Worm (Caenorhabditis elegans): ENCODE measurements around the gene msp-79.
"Not testable (repeated sequence)": the region's sequence is repeated elsewhere in the genome, so short reads cannot be mapped to it uniquely, and the experiment has no call there.

Gene msp-79

DNA sequence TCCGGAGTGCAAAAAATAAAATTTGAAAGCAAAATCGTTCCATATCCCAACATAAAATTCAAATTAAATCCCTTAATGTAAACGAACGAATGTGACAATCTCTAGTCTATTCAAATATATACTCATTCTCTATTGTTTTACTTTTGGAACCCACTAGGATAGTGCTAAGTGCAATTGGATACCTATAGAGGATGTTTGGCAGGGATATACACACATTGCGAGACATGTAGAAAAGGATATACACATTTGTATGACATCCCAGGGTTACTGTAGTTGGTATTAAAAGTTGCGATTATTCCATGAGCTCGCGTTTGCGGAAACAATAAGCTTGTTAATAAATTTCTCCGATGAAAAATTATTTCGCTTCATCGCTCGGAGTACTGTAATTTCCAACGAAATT is 6.5 kb upstream of the msp-79 start:
- TF ChIP-seq nhr-11 (tag; optimal IDR thresholded peaks at IDR 0.05) = no peak
- TF ChIP-seq hmg-11 (tag; optimal IDR thresholded peaks at IDR 0.05) = no peak
- no peak for TF ChIP-seq mdl-1 (tag; optimal IDR thresholded peaks at IDR 0.05)
- no peak for TF ChIP-seq nhr-23 (tag; optimal IDR thresholded peaks at IDR 0.05)

DNA sequence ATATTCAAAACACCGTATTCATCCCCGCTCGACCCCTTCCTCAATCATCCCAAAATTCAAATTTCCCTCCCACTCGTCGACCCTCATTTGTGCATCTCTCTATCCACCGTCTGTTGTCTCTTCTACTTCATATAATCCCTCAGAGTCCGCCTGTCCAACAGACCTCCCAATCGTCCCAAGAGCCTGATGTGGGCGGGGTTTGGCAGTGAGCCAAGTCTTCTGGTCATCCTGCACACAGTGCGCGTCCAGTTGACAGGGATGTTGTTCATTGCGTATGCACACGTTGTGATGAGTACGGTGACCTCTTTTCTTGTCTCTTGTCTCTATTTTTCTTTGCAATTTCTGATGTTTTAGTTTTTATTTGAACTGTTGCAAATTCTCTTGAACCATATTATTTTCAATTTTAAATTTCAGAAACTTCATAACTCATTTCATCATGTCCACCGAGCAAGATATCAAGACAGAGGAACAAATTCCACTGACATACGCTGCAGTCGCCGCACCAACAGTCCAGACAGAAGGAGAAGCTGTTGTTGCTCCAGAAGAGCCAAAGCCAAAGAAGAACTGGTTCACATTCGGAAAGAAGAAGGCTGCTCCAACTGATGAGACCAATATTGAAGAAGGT is 5.3 kb upstream of the msp-79 start, which contains the start of gene cav-1:
Gene cav-1 (plus strand): TSS at position 415 of the 625 bp plus-strand sequence.
- TF ChIP-seq lsy-12 (tag; optimal IDR thresholded peaks at IDR 0.05) = no peak
- TF ChIP-seq unc-39 (tag; optimal IDR thresholded peaks at IDR 0.05) = no peak
- TF ChIP-seq unc-62 (GFP tag; optimal IDR thresholded peaks at IDR 0.05) = no peak
- TF ChIP-seq elt-2 (tag; optimal IDR thresholded peaks at IDR 0.05) = no peak
- no peak for TF ChIP-seq aly-2 (tag; optimal IDR thresholded peaks at IDR 0.05)
- no peak for TF ChIP-seq lin-15B (tag; optimal IDR thresholded peaks at IDR 0.05)
- no peak for TF ChIP-seq nhr-77 (tag; optimal IDR thresholded peaks at IDR 0.05)
- no peak for TF ChIP-seq mml-1 (tag; optimal IDR thresholded peaks at IDR 0.05)
- no peak for TF ChIP-seq mdl-1 (tag; optimal IDR thresholded peaks at IDR 0.05)
- no peak for TF ChIP-seq snpc-4 (tag; optimal IDR thresholded peaks at IDR 0.05)
- TF ChIP-seq tbx-2 (tag; optimal IDR thresholded peaks at IDR 0.05) = no peak
- TF ChIP-seq fos-1 (tag; optimal IDR thresholded peaks at IDR 0.05) = no peak
- no peak for TF ChIP-seq egl-5 (tag; optimal IDR thresholded peaks at IDR 0.05)
- no peak for TF ChIP-seq sea-2 (GFP tag; optimal IDR thresholded peaks at IDR 0.05)
- no peak for TF ChIP-seq fkh-2 (tag; optimal IDR thresholded peaks at IDR 0.05)
- no peak for TF ChIP-seq nhr-237 (tag; optimal IDR thresholded peaks at IDR 0.05)
- TF ChIP-seq skn-1 (tag; optimal IDR thresholded peaks at IDR 0.05) = no peak
- TF ChIP-seq elt-1 (tag; optimal IDR thresholded peaks at IDR 0.05) = no peak
- TF ChIP-seq nfya-1 (tag; optimal IDR thresholded peaks at IDR 0.05; ENCODE audit: insufficient read depth) = no peak
- TF ChIP-seq ztf-11 (tag; optimal IDR thresholded peaks at IDR 0.05) = no peak

- TF ChIP-seq ceh-28 (tag; optimal IDR thresholded peaks at IDR 0.05) = no peak
Measured at ce11 chrIV:9770798-9771197, 3.8 kb upstream of the msp-79 start.

DNA sequence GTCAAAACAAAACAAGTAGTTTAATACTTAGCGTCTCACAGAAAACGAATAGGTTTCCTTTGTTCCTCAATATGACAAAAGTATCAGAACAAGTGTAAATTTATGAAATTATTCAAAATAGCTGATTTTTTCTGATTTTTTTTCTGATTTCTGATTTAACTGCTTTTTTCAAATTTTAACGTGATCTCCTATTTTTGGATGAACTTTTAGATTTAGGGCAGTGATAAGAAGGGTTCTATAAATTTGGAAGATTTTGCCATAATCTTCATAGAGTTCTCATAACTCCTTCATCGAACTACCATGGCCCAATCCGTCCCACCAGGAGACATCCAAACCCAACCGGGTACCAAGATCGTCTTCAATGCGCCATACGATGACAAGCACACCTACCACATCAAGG is 2.8 kb upstream of the msp-79 start, which contains the start of gene msp-78:
Gene msp-78 (plus strand): TSS at position 301 of the 400 bp plus-strand sequence.
- TF ChIP-seq lsy-12, egl-27, elt-2 (tag; optimal IDR thresholded peaks at IDR 0.05): not testable (repeated sequence)

- TF ChIP-seq daf-12 (tag; optimal IDR thresholded peaks at IDR 0.05) (no peak), tbx-2 (tag; optimal IDR thresholded peaks at IDR 0.05) (no peak), hmg-11 (tag; optimal IDR thresholded peaks at IDR 0.05) (no peak), pha-4 (tag; optimal IDR thresholded peaks at IDR 0.05) (no peak), eor-1 (tag; optimal IDR thresholded peaks at IDR 0.05) (no peak), nhr-23 (tag; optimal IDR thresholded peaks at IDR 0.05) (no peak), jun-1 (tag; optimal IDR thresholded peaks at IDR 0.05) (no peak), sea-2 (GFP tag; optimal IDR thresholded peaks at IDR 0.05) (no peak), lsy-12 (tag; optimal IDR thresholded peaks at IDR 0.05) (no peak), ceh-9 (tag; optimal IDR thresholded peaks at IDR 0.05) (no peak), unc-62 (GFP tag; optimal IDR thresholded peaks at IDR 0.05) (no peak), egl-5 (tag; optimal IDR thresholded peaks at IDR 0.05) (no peak)
Measured at ce11 chrIV:9766250-9766649, 704 bp downstream of the msp-79 start, which contains the start of gene ssp-36. ssp-36 (minus strand) TSS chrIV:9766350.

DNA sequence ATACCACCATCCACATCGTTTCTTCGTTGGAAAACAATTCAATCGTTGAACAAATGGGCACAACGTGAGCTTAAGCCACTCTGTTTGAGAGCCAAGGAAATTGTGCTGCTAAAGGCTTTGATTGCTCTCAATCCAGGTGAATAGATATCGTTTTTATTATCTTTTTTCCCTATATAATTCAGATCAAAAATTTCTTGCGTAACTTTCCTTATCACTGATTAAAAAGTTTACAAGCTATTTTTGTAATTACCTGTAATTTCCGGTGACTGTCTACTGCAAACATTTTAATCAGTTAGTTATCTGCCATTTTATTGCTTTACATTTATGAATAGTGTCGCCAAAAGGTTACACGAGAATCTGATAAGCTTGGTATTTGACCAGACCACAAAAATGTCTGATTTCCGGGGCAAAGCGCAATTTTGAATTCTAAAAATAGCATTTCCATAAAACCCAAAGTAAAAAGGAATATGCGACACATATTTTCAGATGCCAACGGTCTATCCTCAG is 4.2 kb downstream of the msp-79 start:
- TF ChIP-seq ceh-9 (tag; optimal IDR thresholded peaks at IDR 0.05) (no peak), nhr-77 (tag; optimal IDR thresholded peaks at IDR 0.05) (no peak), nfya-1 (tag; optimal IDR thresholded peaks at IDR 0.05; ENCODE audit: insufficient read depth) (no peak), elt-2 (tag; optimal IDR thresholded peaks at IDR 0.05) (peak; percentile 65), lin-15B (tag; optimal IDR thresholded peaks at IDR 0.05) (no peak), tbx-2 (tag; optimal IDR thresholded peaks at IDR 0.05) (no peak), unc-62 (GFP tag; optimal IDR thresholded peaks at IDR 0.05) (no peak), nhr-28 (tag; optimal IDR thresholded peaks at IDR 0.05) (no peak), ama-1 (optimal IDR thresholded peaks at IDR 0.05) (no peak), pqm-1 (tag; optimal IDR thresholded peaks at IDR 0.05) (peak; percentile 91), daf-12 (tag; optimal IDR thresholded peaks at IDR 0.05) (no peak), mml-1 (tag; optimal IDR thresholded peaks at IDR 0.05) (no peak), jun-1 (tag; optimal IDR thresholded peaks at IDR 0.05) (peak; percentile 5), ZK546.5 (tag; optimal IDR thresholded peaks at IDR 0.05) (no peak)

Measured in whole organism, L3 larva.